Worm (Caenorhabditis elegans): ENCODE results near the gene F26D2.3.

Gene F26D2.3

ce11 chrV:16395739-16396138 lies 12.0 kb upstream of the F26D2.3 start, which contains the start of gene F13A7.12:
F13A7.12 (plus strand) TSS chrV:16396039.
- TF ChIP-seq lin-11 (tag; optimal IDR thresholded peaks at IDR 0.05) (no peak), ceh-82 (tag; optimal IDR thresholded peaks at IDR 0.05) (no peak), nhr-129 (tag; optimal IDR thresholded peaks at IDR 0.05) (no peak), mbf-1 (tag; optimal IDR thresholded peaks at IDR 0.05) (no peak), nhr-25 (tag; optimal IDR thresholded peaks at IDR 0.05) (no peak), blmp-1 (tag; optimal IDR thresholded peaks at IDR 0.05; ENCODE audit: insufficient read depth) (no peak), aly-2 (tag; optimal IDR thresholded peaks at IDR 0.05) (no peak), alr-1 (tag; optimal IDR thresholded peaks at IDR 0.05) (no peak), lsy-2 (tag; optimal IDR thresholded peaks at IDR 0.05) (no peak), lin-39 (tag; optimal IDR thresholded peaks at IDR 0.05) (no peak), unc-55 (GFP tag; optimal IDR thresholded peaks at IDR 0.05) (no peak), elt-1 (tag; optimal IDR thresholded peaks at IDR 0.05) (no peak), unc-39 (tag; optimal IDR thresholded peaks at IDR 0.05) (no peak), fos-1 (tag; optimal IDR thresholded peaks at IDR 0.05) (no peak), ztf-4 (tag; optimal IDR thresholded peaks at IDR 0.05) (no peak)

ce11 chrV:16399388-16399787 lies 8.4 kb upstream of the F26D2.3 start, which contains the start of gene sre-36:
sre-36 (plus strand) TSS chrV:16399688.
- TF ChIP-seq nhr-25 (tag; optimal IDR thresholded peaks at IDR 0.05) (no peak), ama-1 (optimal IDR thresholded peaks at IDR 0.05) (no peak), nhr-21 (tag; optimal IDR thresholded peaks at IDR 0.05) (no peak), lin-11 (tag; optimal IDR thresholded peaks at IDR 0.05) (no peak), F13H6.1 (tag; optimal IDR thresholded peaks at IDR 0.05) (no peak), lin-13 (GFP tag; optimal IDR thresholded peaks at IDR 0.05) (no peak), nhr-129 (tag; optimal IDR thresholded peaks at IDR 0.05) (no peak), sem-4 (tag; optimal IDR thresholded peaks at IDR 0.05) (no peak), unc-55 (GFP tag; optimal IDR thresholded peaks at IDR 0.05) (no peak), skn-1 (tag; optimal IDR thresholded peaks at IDR 0.05) (no peak), fos-1 (tag; optimal IDR thresholded peaks at IDR 0.05) (no peak), egl-27 (tag; optimal IDR thresholded peaks at IDR 0.05) (no peak), elt-1 (tag; optimal IDR thresholded peaks at IDR 0.05) (no peak), mbf-1 (tag; optimal IDR thresholded peaks at IDR 0.05) (no peak)

- peak; percentile 28 for TF ChIP-seq ztf-4 (tag; optimal IDR thresholded peaks at IDR 0.05)
- TF ChIP-seq lsy-2 (tag; optimal IDR thresholded peaks at IDR 0.05) = peak; percentile 58 to 83
- TF ChIP-seq R02D3.7 (tag; optimal IDR thresholded peaks at IDR 0.05) = peak; percentile 33
- peak; percentile 79 for TF ChIP-seq lin-13 (GFP tag; optimal IDR thresholded peaks at IDR 0.05)
- peak; percentile 77 for TF ChIP-seq ceh-16 (tag; optimal IDR thresholded peaks at IDR 0.05)
- TF ChIP-seq F13H6.1 (tag; optimal IDR thresholded peaks at IDR 0.05) = peak; percentile 80
- peak; percentile 58 for TF ChIP-seq sem-4 (tag; optimal IDR thresholded peaks at IDR 0.05)
- TF ChIP-seq mab-5 (tag; optimal IDR thresholded peaks at IDR 0.05) = peak; percentile 41
- peak; percentile 16 for TF ChIP-seq blmp-1 (tag; optimal IDR thresholded peaks at IDR 0.05; ENCODE audit: insufficient read depth)
- TF ChIP-seq nhr-25 (tag; optimal IDR thresholded peaks at IDR 0.05) = peak; percentile 68
- no peak for TF ChIP-seq nhr-23 (tag; optimal IDR thresholded peaks at IDR 0.05)
- peak; percentile 94 for TF ChIP-seq sma-9 (GFP tag; optimal IDR thresholded peaks at IDR 0.05)
- TF ChIP-seq sma-9 (tag; optimal IDR thresholded peaks at IDR 0.05) = no peak
- TF ChIP-seq lin-11 (tag; optimal IDR thresholded peaks at IDR 0.05) = peak; percentile 64
- peak; percentile 85 for TF ChIP-seq unc-55 (GFP tag; optimal IDR thresholded peaks at IDR 0.05)
- peak; percentile 89 for TF ChIP-seq sma-3 (GFP tag; optimal IDR thresholded peaks at IDR 0.05)
- TF ChIP-seq gmeb-1 (tag; optimal IDR thresholded peaks at IDR 0.05) = peak; percentile 97
- TF ChIP-seq nhr-237 (tag; optimal IDR thresholded peaks at IDR 0.05) = no peak
- TF ChIP-seq nhr-129 (tag; optimal IDR thresholded peaks at IDR 0.05) = no peak
- no peak for TF ChIP-seq ztf-1 (GFP tag; conservative IDR thresholded peaks at IDR 0.05)
- peak; percentile 75 for TF ChIP-seq crh-2 (tag; optimal IDR thresholded peaks at IDR 0.05)
- TF ChIP-seq nhr-10 (tag; optimal IDR thresholded peaks at IDR 0.05) = peak; percentile 40
- TF ChIP-seq egl-27 (tag; optimal IDR thresholded peaks at IDR 0.05) = peak; percentile 61
- peak; percentile 72 for TF ChIP-seq C34F6.9 (tag; optimal IDR thresholded peaks at IDR 0.05)
- TF ChIP-seq lin-39 (tag; optimal IDR thresholded peaks at IDR 0.05) = no peak
- peak; percentile 4 for TF ChIP-seq fos-1 (tag; optimal IDR thresholded peaks at IDR 0.05)
- TF ChIP-seq nhr-21 (tag; optimal IDR thresholded peaks at IDR 0.05) = peak; percentile 76
- no peak for TF ChIP-seq elt-3 (tag; optimal IDR thresholded peaks at IDR 0.05)
These were observed 6.2 kb upstream of the F26D2.3 start, which contains the start of gene F13A7.14 for ce11 chrV:16401519-16401918. F13A7.14 (plus strand) TSS chrV:16401891.

- TF ChIP-seq nhr-12 (tag; optimal IDR thresholded peaks at IDR 0.05) (no peak), nhr-129 (tag; optimal IDR thresholded peaks at IDR 0.05) (no peak), fos-1 (tag; optimal IDR thresholded peaks at IDR 0.05) (no peak), nhr-11 (tag; optimal IDR thresholded peaks at IDR 0.05) (no peak), zag-1 (tag; optimal IDR thresholded peaks at IDR 0.05) (no peak), ztf-11 (tag; optimal IDR thresholded peaks at IDR 0.05) (no peak)
These were observed 3.8 kb upstream of the F26D2.3 start, which contains the start of gene syp-1 for ce11 chrV:16403974-16404373. syp-1 (plus strand) TSS chrV:16404274.

Measured in whole organism, L2 larva.